Fruit fly (Drosophila melanogaster) whole organism, embryonic: ENCODE results near the gene CG4593.
A peak's percentile ranks its signal among the peaks of the same experiment; 100 is the strongest.

Experiments used
- Abd-B ChIP-seq: fragments of 200-800 bp; sonication (Bioruptor generic); optimal IDR thresholded peaks from 2 replicates; lab custom pipeline; 2018; ENCODE audit warnings: missing biosample characterization, mild to moderate bottlenecking, missing genetic modification characterization, moderate library complexity
- Adf1 ChIP-seq: fragments of 200-800 bp; sonication (Bioruptor generic); IDR thresholded peaks from 2 replicates; pipeline ENCODE4 v1.3.6; 2022; ENCODE audit warnings: missing biosample characterization, missing genetic modification characterization
- Antp ChIP-seq: fragments of 200-800 bp; sonication (Bioruptor generic); optimal IDR thresholded peaks from 3 replicates; lab custom pipeline; 2016; ENCODE audit warnings: missing biosample characterization, missing genetic modification characterization
- Atf6 ChIP-seq: fragments of 200-800 bp; sonication (Bioruptor generic); IDR thresholded peaks from 2 replicates; pipeline ENCODE4 v1.3.6; 2022; ENCODE audit warnings: missing biosample characterization, missing genetic modification characterization
- Blimp-1 ChIP-seq: fragments of 200-800 bp; sonication (Bioruptor generic); optimal IDR thresholded peaks from 3 replicates; lab custom pipeline; 2018; ENCODE audit warnings: missing biosample characterization, missing genetic modification characterization, mild to moderate bottlenecking, moderate library complexity, missing genetic modification reagents
- CG10267 ChIP-seq: fragments of 200-800 bp; sonication (Bioruptor generic); optimal IDR thresholded peaks from 2 replicates; lab custom pipeline; 2018; ENCODE audit warnings: missing biosample characterization, mild to moderate bottlenecking, missing genetic modification characterization, moderate library complexity
- CG11723 ChIP-seq: fragments of 200-800 bp; sonication (Bioruptor generic); optimal IDR thresholded peaks from 2 replicates; lab custom pipeline; 2017; ENCODE audit warnings: missing biosample characterization, mild to moderate bottlenecking, missing genetic modification characterization
- CG1233 ChIP-seq: fragments of 200-800 bp; sonication (Bioruptor generic); optimal IDR thresholded peaks from 4 replicates; lab custom pipeline; 2018; ENCODE audit warnings: missing biosample characterization, mild to moderate bottlenecking, missing genetic modification characterization
- CG13287 ChIP-seq: fragments of 200-800 bp; sonication (Bioruptor generic); IDR thresholded peaks from 2 replicates; pipeline ENCODE4 v1.3.6; 2022; ENCODE audit warnings: missing biosample characterization, missing genetic modification characterization; ENCODE audit not compliant: partially characterized antibody
- CG13424 ChIP-seq: fragments of 200-800 bp; sonication (Bioruptor generic); optimal IDR thresholded peaks from 2 replicates; lab custom pipeline; 2019; ENCODE audit warnings: missing biosample characterization, mild to moderate bottlenecking, missing genetic modification characterization, moderate library complexity
- CG15601 ChIP-seq: fragments of 200-800 bp; sonication (Bioruptor generic); optimal IDR thresholded peaks from 3 replicates; lab custom pipeline; 2019; ENCODE audit warnings: missing biosample characterization, mild to moderate bottlenecking, missing genetic modification characterization, moderate library complexity
- CG2120 ChIP-seq: fragments of 200-800 bp; sonication (Bioruptor generic); optimal IDR thresholded peaks from 3 replicates; lab custom pipeline; 2016; ENCODE audit warnings: missing biosample characterization, missing genetic modification characterization
- CG2712 ChIP-seq: fragments of 200-800 bp; optimal IDR thresholded peaks from 3 replicates; lab custom pipeline; 2019; ENCODE audit warnings: missing biosample characterization, mild to moderate bottlenecking, missing genetic modification characterization, moderate library complexity
- CG30020 ChIP-seq: fragments of 200-800 bp; optimal IDR thresholded peaks from 2 replicates; lab custom pipeline; 2019; ENCODE audit warnings: missing biosample characterization, mild to moderate bottlenecking, missing genetic modification characterization, moderate library complexity
- CG32767 ChIP-seq: fragments of 200-800 bp; sonication (Bioruptor generic); IDR thresholded peaks from 2 replicates; pipeline ENCODE4 v1.3.6; 2022; ENCODE audit warnings: missing biosample characterization, missing genetic modification characterization
- CG3995 ChIP-seq: fragments of 200-800 bp; sonication (Bioruptor generic); optimal IDR thresholded peaks from 3 replicates; lab custom pipeline; 2016; ENCODE audit warnings: missing biosample characterization, missing genetic modification characterization
- CG4282 ChIP-seq: fragments of 200-800 bp; sonication (Bioruptor generic); optimal IDR thresholded peaks from 2 replicates; lab custom pipeline; 2016; ENCODE audit warnings: missing biosample characterization, missing genetic modification characterization
- CG4328 ChIP-seq: fragments of 200-800 bp; sonication (Bioruptor generic); optimal IDR thresholded peaks from 3 replicates; lab custom pipeline; 2017; ENCODE audit warnings: missing biosample characterization, missing genetic modification reagents, missing genetic modification characterization
- CG4424 ChIP-seq: fragments of 200-800 bp; sonication (Bioruptor generic); optimal IDR thresholded peaks from 3 replicates; lab custom pipeline; 2016; ENCODE audit warnings: missing biosample characterization, missing genetic modification characterization
- CG7357 ChIP-seq: fragments of 200-800 bp; sonication (Bioruptor generic); IDR thresholded peaks from 3 replicates; pipeline ENCODE4 v1.3.6; 2022; ENCODE audit warnings: missing biosample characterization, missing genetic modification characterization
- CG7745 ChIP-seq: fragments of 200-800 bp; sonication (Bioruptor generic); optimal IDR thresholded peaks from 2 replicates; lab custom pipeline; 2018; ENCODE audit warnings: missing biosample characterization, mild to moderate bottlenecking, missing genetic modification characterization, moderate library complexity
- CkIIα-i1 ChIP-seq: fragments of 200-800 bp; sonication (Bioruptor generic); IDR thresholded peaks from 2 replicates; pipeline ENCODE4 v1.3.6; 2022; ENCODE audit warnings: missing biosample characterization, missing genetic modification characterization
- Dip3 ChIP-seq: fragments of 200-800 bp; sonication (Bioruptor generic); optimal IDR thresholded peaks from 3 replicates; lab custom pipeline; 2016; ENCODE audit warnings: missing biosample characterization, missing genetic modification characterization
- Ets65A ChIP-seq: fragments of 200-800 bp; sonication (Bioruptor generic); peaks from one replicate; lab custom pipeline; 2016; ENCODE audit warnings: missing biosample characterization, missing genetic modification characterization
- Max ChIP-seq: fragments of 200-800 bp; sonication (Bioruptor generic); optimal IDR thresholded peaks from 2 replicates; lab custom pipeline; 2016; ENCODE audit warnings: missing biosample characterization, mild to moderate bottlenecking, missing genetic modification characterization
- Mes4 ChIP-seq: fragments of 200-800 bp; sonication (Bioruptor generic); optimal IDR thresholded peaks from 2 replicates; lab custom pipeline; 2016; ENCODE audit warnings: missing biosample characterization, missing genetic modification characterization
- NC2β ChIP-seq: fragments of 200-800 bp; sonication (Bioruptor generic); optimal IDR thresholded peaks from 2 replicates; lab custom pipeline; 2016; ENCODE audit warnings: missing biosample characterization, missing genetic modification characterization
- Nf-YB ChIP-seq: fragments of 200-800 bp; sonication (Bioruptor generic); optimal IDR thresholded peaks from 3 replicates; lab custom pipeline; 2019; ENCODE audit warnings: missing biosample characterization, mild to moderate bottlenecking, missing genetic modification characterization, moderate library complexity
- NfI ChIP-seq: fragments of 200-800 bp; sonication (Bioruptor generic); optimal IDR thresholded peaks from 3 replicates; lab custom pipeline; 2018; ENCODE audit warnings: missing biosample characterization, mild to moderate bottlenecking, missing genetic modification characterization, moderate library complexity
- Sry-δ ChIP-seq: fragments of 200-800 bp; sonication (Bioruptor generic); optimal IDR thresholded peaks from 2 replicates; lab custom pipeline; 2016; ENCODE audit warnings: missing biosample characterization, missing genetic modification characterization
- Stat92E ChIP-seq, 3 experiments: fragments of >200 bp in 2 of 3; fragments of 200-800 bp in 1 of 3; sonication (Bioruptor generic) in 1 of 3; optimal IDR thresholded peaks; 2 replicates each; lab custom pipeline; 2017 to 2019; ENCODE audit warnings: missing biosample characterization in 3 of 3, missing genetic modification characterization in 3 of 3, mild to moderate bottlenecking in 1 of 3, moderate library complexity in 1 of 3
- TFAM ChIP-seq: fragments of 200-800 bp; sonication (Bioruptor generic); optimal IDR thresholded peaks from 2 replicates; lab custom pipeline; 2017; ENCODE audit warnings: missing biosample characterization, missing genetic modification characterization, inconsistent platforms
- Trl ChIP-seq, 3 experiments: fragments of >200 bp in 2 of 3; fragments of 200-800 bp in 1 of 3; sonication (Bioruptor generic) in 1 of 3; optimal IDR thresholded peaks; 2 replicates in 1 of 3; 3 replicates in 2 of 3; lab custom pipeline; 2016 to 2017; ENCODE audit warnings: missing biosample characterization in 1 of 3, missing genetic modification characterization in 1 of 3
- da ChIP-seq: fragments of 200-800 bp; sonication (Bioruptor generic); optimal IDR thresholded peaks from 2 replicates; lab custom pipeline; 2016; ENCODE audit warnings: missing biosample characterization, missing genetic modification characterization
- dan ChIP-seq: fragments of 200-800 bp; sonication (Bioruptor generic); IDR thresholded peaks from 2 replicates; pipeline ENCODE4 v1.3.6; 2022; ENCODE audit warnings: missing biosample characterization, missing genetic modification characterization
- fd102C ChIP-seq: fragments of 200-800 bp; sonication (Bioruptor generic); optimal IDR thresholded peaks from 2 replicates; lab custom pipeline; 2018; ENCODE audit warnings: missing biosample characterization, mild to moderate bottlenecking, missing genetic modification characterization, moderate library complexity
- ftz-f1 ChIP-seq: fragments of 200-800 bp; sonication (Bioruptor generic); optimal IDR thresholded peaks from 2 replicates; lab custom pipeline; 2016; ENCODE audit warnings: missing biosample characterization, missing genetic modification characterization
- fu2 ChIP-seq: fragments of 200-800 bp; sonication (Bioruptor generic); optimal IDR thresholded peaks from 2 replicates; lab custom pipeline; 2016; ENCODE audit warnings: missing biosample characterization, missing genetic modification characterization
- gfzf ChIP-seq: fragments of 200-800 bp; sonication (Bioruptor generic); optimal IDR thresholded peaks from 2 replicates; lab custom pipeline; 2016; ENCODE audit warnings: missing biosample characterization, mild to moderate bottlenecking, missing genetic modification characterization, moderate library complexity
- hkb ChIP-seq, 2 experiments: fragments of 200-800 bp in 1 of 2; fragments of >200 bp in 1 of 2; sonication (Bioruptor generic) in 1 of 2; IDR thresholded peaks in 1 of 2; optimal IDR thresholded peaks in 1 of 2; 2 replicates each; pipeline versions ENCODE4 v1.3.6 to Lab custom; 2017 to 2022; ENCODE audit warnings: missing biosample characterization in 1 of 2, missing genetic modification characterization in 1 of 2
- lab ChIP-seq: fragments of 200-800 bp; sonication (Bioruptor generic); optimal IDR thresholded peaks from 3 replicates; lab custom pipeline; 2017; ENCODE audit warnings: missing biosample characterization, missing genetic modification characterization, mild to moderate bottlenecking, moderate library complexity, missing genetic modification reagents
- lilli ChIP-seq: fragments of 200-800 bp; sonication (Bioruptor generic); optimal IDR thresholded peaks from 3 replicates; lab custom pipeline; 2016; ENCODE audit warnings: missing biosample characterization, missing genetic modification characterization
- mld ChIP-seq: fragments of 200-800 bp; sonication (Bioruptor generic); IDR thresholded peaks from 3 replicates; pipeline ENCODE4 v1.3.6; 2022; ENCODE audit warnings: missing biosample characterization, missing genetic modification characterization; ENCODE audit not compliant: partially characterized antibody
- nmo ChIP-seq: fragments of 200-800 bp; sonication (Bioruptor generic); optimal IDR thresholded peaks from 2 replicates; lab custom pipeline; 2018; ENCODE audit warnings: missing biosample characterization, mild to moderate bottlenecking, missing genetic modification characterization, moderate library complexity
- scrt ChIP-seq: fragments of 200-800 bp; sonication (Bioruptor generic); optimal IDR thresholded peaks from 2 replicates; lab custom pipeline; 2018; ENCODE audit warnings: missing biosample characterization, mild to moderate bottlenecking, missing genetic modification characterization, moderate library complexity
- sens-2 ChIP-seq: fragments of 200-800 bp; sonication (Bioruptor generic); IDR thresholded peaks from 2 replicates; pipeline ENCODE4 v1.3.6; 2022; ENCODE audit warnings: missing biosample characterization, missing genetic modification characterization
- so ChIP-seq: fragments of 200-800 bp; sonication (Bioruptor generic); IDR thresholded peaks from 3 replicates; pipeline ENCODE4 v1.3.6; 2022; ENCODE audit warnings: missing biosample characterization, missing genetic modification characterization
- tup ChIP-seq: fragments of 200-800 bp; sonication (Bioruptor generic); optimal IDR thresholded peaks from 2 replicates; lab custom pipeline; 2016; ENCODE audit warnings: missing biosample characterization, mild to moderate bottlenecking, missing genetic modification characterization, moderate library complexity
- vnd ChIP-seq: fragments of 200-800 bp; sonication (Bioruptor generic); IDR thresholded peaks from 3 replicates; pipeline ENCODE4 v1.3.6; 2022; ENCODE audit warnings: missing biosample characterization, missing genetic modification characterization; ENCODE audit not compliant: partially characterized antibody
- zen2 ChIP-seq: fragments of 200-800 bp; sonication (Bioruptor generic); IDR thresholded peaks from 3 replicates; pipeline ENCODE4 v1.3.6; 2022; ENCODE audit warnings: missing biosample characterization, missing genetic modification characterization; ENCODE audit not compliant: partially characterized antibody

CG4593 gene

dm6 chrX:6968564-6968963 is 45.1 kb upstream of the CG4593 start, which contains the start of gene Setd3 (continued):
- TF ChIP-seq Trl (optimal IDR thresholded peaks at IDR 0.05; lab: Kevin White, UChicago) (no peak), Trl (GFP tag; optimal IDR thresholded peaks at IDR 0.05; lab: Kevin White, UChicago) (no peak), TFAM (GFP tag; lab: Kevin White, UChicago) (no peak), zen2 (GFP tag; lab: Robert Waterston, UW) (no peak), nmo (no peak), Dip3 (GFP tag; lab: Kevin White, UChicago) (no peak), CG2120 (no peak), CG7745 (tag; lab: Kevin White, UChicago) (no peak), CG2712 (tag; lab: Kevin White, UChicago) (peak; percentile 4), CG4328 (no peak), CG32767 (GFP tag; lab: Robert Waterston, UW) (no peak), CkIIα-i1 (GFP tag; lab: Robert Waterston, UW) (no peak), lilli (GFP tag; lab: Kevin White, UChicago) (no peak), CG10267 (tag; lab: Kevin White, UChicago) (no peak), sens-2 (no peak), Abd-B (GFP tag; lab: Kevin White, UChicago) (no peak), Nf-YB (GFP tag; lab: Kevin White, UChicago) (no peak), CG1233 (GFP tag; lab: Kevin White, UChicago) (no peak), CG15601 (tag; lab: Kevin White, UChicago) (no peak), tup (no peak), CG4282 (GFP tag; lab: Kevin White, UChicago) (no peak), CG3995 (GFP tag; lab: Kevin White, UChicago) (no peak), Adf1 (no peak), CG30020 (no peak), CG13287 (GFP tag; lab: Robert Waterston, UW) (peak; percentile 20; the same call in 1 of the 2 replicates), CG4424 (no peak), Ets65A (GFP tag; lab: Kevin White, UChicago) (no peak), fd102C (GFP tag; lab: Kevin White, UChicago) (no peak), Stat92E (GFP tag; optimal IDR thresholded peaks at IDR 0.05; lab: Kevin White, UChicago) (no peak), Mes4 (GFP tag; lab: Kevin White, UChicago) (no peak), CG11723 (no peak), gfzf (GFP tag; lab: Kevin White, UChicago) (peak; percentile 70), mld (GFP tag; lab: Robert Waterston, UW) (no peak), CG7357 (GFP tag; lab: Robert Waterston, UW) (no peak), NfI (GFP tag; lab: Kevin White, UChicago) (no peak), dan (GFP tag; lab: Robert Waterston, UW) (no peak), Sry-δ (no peak), Atf6 (GFP tag; lab: Robert Waterston, UW) (no peak), CG13424 (peak; percentile 35), fu2 (GFP tag; lab: Kevin White, UChicago) (no peak), hkb (optimal IDR thresholded peaks at IDR 0.05; lab: Kevin White, UChicago) (no peak), hkb (GFP tag; IDR thresholded peaks at IDR 0.05; lab: Robert Waterston, UW) (no peak), NC2β (GFP tag; lab: Kevin White, UChicago) (no peak), so (GFP tag; lab: Robert Waterston, UW) (no peak), Blimp-1 (GFP tag; lab: Kevin White, UChicago) (no peak), Max (GFP tag; lab: Kevin White, UChicago) (peak; percentile 22), da (GFP tag; lab: Kevin White, UChicago) (no peak), scrt (GFP tag; lab: Kevin White, UChicago) (no peak), ftz-f1 (no peak), lab (peak; percentile 18), vnd (no peak), Antp (GFP tag; lab: Kevin White, UChicago) (no peak)
